Fruit fly (Drosophila melanogaster) whole organism, adult: ENCODE measurements around the gene Alp9.

Experiments
- CG12768 ChIP-seq: fragments of 200-800 bp; sonication (Bioruptor generic); optimal IDR thresholded peaks from 2 replicates; lab custom pipeline; 2017; ENCODE audit warnings: missing biosample characterization, missing genetic modification characterization, mild to moderate bottlenecking, moderate library complexity, missing genetic modification reagents
- CG14711 ChIP-seq: fragments of 200-800 bp; sonication (Bioruptor generic); optimal IDR thresholded peaks from 2 replicates; lab custom pipeline; 2018; ENCODE audit warnings: missing biosample characterization, mild to moderate bottlenecking, missing genetic modification characterization, moderate library complexity
- CG1620 ChIP-seq: fragments of 200-800 bp; sonication (Bioruptor generic); optimal IDR thresholded peaks from 2 replicates; lab custom pipeline; 2016; ENCODE audit warnings: missing biosample characterization, missing genetic modification characterization
- CG33017 ChIP-seq: fragments of 200-800 bp; sonication (Bioruptor generic); optimal IDR thresholded peaks from 2 replicates; lab custom pipeline; 2018; ENCODE audit warnings: missing biosample characterization, mild to moderate bottlenecking, missing genetic modification characterization, moderate library complexity
- CG7045 ChIP-seq: fragments of 200-800 bp; sonication (Bioruptor generic); optimal IDR thresholded peaks from 2 replicates; lab custom pipeline; 2017; ENCODE audit warnings: missing biosample characterization, mild to moderate bottlenecking, missing genetic modification characterization
- Clk ChIP-seq: fragments of 200-800 bp; sonication (Bioruptor generic); optimal IDR thresholded peaks from 2 replicates; lab custom pipeline; 2017; ENCODE audit warnings: missing biosample characterization, missing genetic modification characterization
- Crg-1 ChIP-seq: fragments of 200-800 bp; sonication (Bioruptor generic); optimal IDR thresholded peaks from 2 replicates; lab custom pipeline; 2016; ENCODE audit warnings: missing biosample characterization, missing genetic modification characterization
- Hr96 ChIP-seq: fragments of 200-800 bp; sonication (Bioruptor generic); optimal IDR thresholded peaks from 2 replicates; lab custom pipeline; 2016; ENCODE audit warnings: missing biosample characterization, missing genetic modification characterization
- cnc ChIP-seq, 2 experiments: fragments of >200 bp; optimal IDR thresholded peaks; 2 replicates each; lab custom pipeline; 2017
- kay ChIP-seq: fragments of 200-800 bp; sonication (Bioruptor generic); peaks from one replicate; lab custom pipeline; 2016; ENCODE audit warnings: missing biosample characterization, missing genetic modification characterization, borderline replicate concordance
- pad ChIP-seq: fragments of 200-800 bp; sonication (Bioruptor generic); optimal IDR thresholded peaks from 3 replicates; lab custom pipeline; 2017; ENCODE audit warnings: missing biosample characterization, missing genetic modification characterization, mild to moderate bottlenecking, moderate library complexity, missing genetic modification reagents

DNA sequence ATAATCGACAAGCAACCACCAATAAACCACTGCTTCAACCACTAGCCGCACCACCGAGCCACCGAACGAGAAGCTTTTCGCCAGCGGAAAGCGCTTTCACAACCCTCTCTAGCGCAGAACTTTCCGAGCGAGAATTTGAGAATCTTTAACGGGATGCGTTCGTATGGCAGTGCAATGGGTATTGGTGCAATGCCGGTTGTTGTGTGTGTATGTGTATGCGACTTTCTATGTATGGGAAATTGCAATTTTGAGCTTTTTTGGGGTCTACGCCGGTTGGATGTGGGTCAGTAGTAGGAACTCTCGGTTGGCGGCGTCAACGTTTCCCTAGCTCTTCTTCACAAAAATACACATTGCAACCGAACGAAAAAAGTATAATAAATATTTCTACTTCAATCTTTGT lies 47.5 kb downstream of the Alp9 start:
- no peak for TF ChIP-seq cnc (optimal IDR thresholded peaks at IDR 0.05; lab: Kevin White, UChicago)
- TF ChIP-seq Crg-1 (GFP tag; lab: Kevin White, UChicago): no peak
- no peak for TF ChIP-seq Clk (GFP tag; lab: Kevin White, UChicago)
- TF ChIP-seq CG14711: no peak
- TF ChIP-seq CG7045 (GFP tag; lab: Kevin White, UChicago): peak; percentile 43
- TF ChIP-seq kay (GFP tag; lab: Kevin White, UChicago): peak; percentile 81
- TF ChIP-seq Hr96 (GFP tag; lab: Kevin White, UChicago): no peak
- no peak for TF ChIP-seq CG1620 (GFP tag; lab: Kevin White, UChicago)
- peak; percentile 78 for TF ChIP-seq CG12768
- no peak for TF ChIP-seq pad
- TF ChIP-seq CG33017: no peak
